Fruit fly (Drosophila melanogaster) whole organism, prepupa: ENCODE measurements around the gene CG43438.

Experiments
- Blimp-1 ChIP-seq: fragments of 200-800 bp; sonication (Bioruptor generic); optimal IDR thresholded peaks from 3 replicates; lab custom pipeline; 2017; ENCODE audit warnings: missing biosample characterization, missing genetic modification characterization, mild to moderate bottlenecking, moderate library complexity, missing genetic modification reagents
- CG10631 ChIP-seq: fragments of 200-800 bp; sonication (Bioruptor generic); optimal IDR thresholded peaks from 2 replicates; lab custom pipeline; 2016; ENCODE audit warnings: missing biosample characterization, missing genetic modification characterization
- CG10669 ChIP-seq: fragments of 200-800 bp; sonication (Bioruptor generic); optimal IDR thresholded peaks from 3 replicates; lab custom pipeline; 2018; ENCODE audit warnings: missing biosample characterization, mild to moderate bottlenecking, missing genetic modification characterization, moderate library complexity
- CG11294 ChIP-seq: fragments of 200-800 bp; sonication (Bioruptor generic); IDR thresholded peaks from 2 replicates; pipeline ENCODE4 v1.3.6; 2022; ENCODE audit warnings: missing biosample characterization, missing genetic modification characterization
- CG11762 ChIP-seq: fragments of 200-800 bp; sonication (Bioruptor generic); optimal IDR thresholded peaks from 3 replicates; lab custom pipeline; 2016; ENCODE audit warnings: missing biosample characterization, missing genetic modification characterization; ENCODE audit not compliant: insufficient read depth
- CG11902 ChIP-seq: fragments of 200-800 bp; sonication (Bioruptor generic); optimal IDR thresholded peaks from 3 replicates; lab custom pipeline; 2016; ENCODE audit warnings: missing biosample characterization, missing genetic modification characterization
- CG15336 ChIP-seq: fragments of 200-800 bp; sonication (Bioruptor generic); IDR thresholded peaks from 2 replicates; pipeline ENCODE4 v1.3.6; 2022; ENCODE audit warnings: missing biosample characterization, missing genetic modification characterization
- CG1621 ChIP-seq: fragments of 200-800 bp; sonication (Bioruptor generic); optimal IDR thresholded peaks from 3 replicates; lab custom pipeline; 2018; ENCODE audit warnings: missing biosample characterization, mild to moderate bottlenecking, missing genetic modification characterization
- CG3032 ChIP-seq: fragments of 200-800 bp; optimal IDR thresholded peaks from 2 replicates; lab custom pipeline; 2019; ENCODE audit warnings: missing biosample characterization, mild to moderate bottlenecking, missing genetic modification characterization, moderate library complexity
- CG31627 ChIP-seq: fragments of 200-800 bp; sonication (Bioruptor generic); optimal IDR thresholded peaks from 3 replicates; lab custom pipeline; 2016; ENCODE audit warnings: missing biosample characterization, missing genetic modification characterization
- CG32006 ChIP-seq: fragments of 200-800 bp; sonication (Bioruptor generic); optimal IDR thresholded peaks from 3 replicates; lab custom pipeline; 2017; ENCODE audit warnings: missing biosample characterization, mild to moderate bottlenecking, missing genetic modification characterization
- CG34406 ChIP-seq: fragments of 200-800 bp; sonication (Bioruptor generic); optimal IDR thresholded peaks from 3 replicates; lab custom pipeline; 2016; ENCODE audit warnings: missing biosample characterization, missing genetic modification characterization
- CG4318 ChIP-seq: fragments of 200-800 bp; sonication (Bioruptor generic); optimal IDR thresholded peaks from 3 replicates; lab custom pipeline; 2017; ENCODE audit warnings: missing biosample characterization, mild to moderate bottlenecking, missing genetic modification characterization
- CG6163 ChIP-seq: fragments of 200-800 bp; sonication (Bioruptor generic); IDR thresholded peaks from 3 replicates; pipeline ENCODE4 v1.3.6; 2022; ENCODE audit warnings: missing biosample characterization, missing genetic modification characterization
- CG6276 ChIP-seq: fragments of 200-800 bp; sonication (Bioruptor generic); optimal IDR thresholded peaks from 2 replicates; lab custom pipeline; 2017; ENCODE audit warnings: missing biosample characterization, mild to moderate bottlenecking, missing genetic modification characterization
- CG6854 ChIP-seq: fragments of 200-800 bp; sonication (Bioruptor generic); optimal IDR thresholded peaks from 2 replicates; lab custom pipeline; 2017; ENCODE audit warnings: missing biosample characterization, mild to moderate bottlenecking, missing genetic modification characterization
- CG7368 ChIP-seq: fragments of 200-800 bp; sonication (Bioruptor generic); optimal IDR thresholded peaks from 3 replicates; lab custom pipeline; 2016; ENCODE audit warnings: missing biosample characterization, missing genetic modification characterization
- CG8119 ChIP-seq: fragments of 200-800 bp; sonication (Bioruptor generic); IDR thresholded peaks from 3 replicates; pipeline ENCODE4 v1.3.6; 2022; ENCODE audit warnings: missing biosample characterization, missing genetic modification characterization
- CG8632 ChIP-seq: fragments of 200-800 bp; sonication (Bioruptor generic); optimal IDR thresholded peaks from 3 replicates; lab custom pipeline; 2016; ENCODE audit warnings: missing biosample characterization, missing genetic modification characterization
- CG9139 ChIP-seq: fragments of 200-800 bp; sonication (Bioruptor generic); optimal IDR thresholded peaks from 3 replicates; lab custom pipeline; 2017; ENCODE audit warnings: missing biosample characterization, mild to moderate bottlenecking, missing genetic modification characterization
- Eip75B ChIP-seq: fragments of 200-800 bp; sonication (Bioruptor generic); optimal IDR thresholded peaks from 3 replicates; lab custom pipeline; 2016; ENCODE audit warnings: missing biosample characterization, missing genetic modification characterization
- Eip78C ChIP-seq: fragments of 200-800 bp; sonication (Bioruptor generic); peaks from one replicate; lab custom pipeline; 2016; ENCODE audit warnings: missing biosample characterization, missing genetic modification characterization
- Ets21C ChIP-seq: fragments of 200-800 bp; sonication (Bioruptor generic); optimal IDR thresholded peaks from 3 replicates; lab custom pipeline; 2016; ENCODE audit warnings: missing biosample characterization, missing genetic modification characterization
- Ets96B ChIP-seq: fragments of 200-800 bp; optimal IDR thresholded peaks from 2 replicates; lab custom pipeline; 2019; ENCODE audit warnings: missing biosample characterization, mild to moderate bottlenecking, missing genetic modification characterization, moderate library complexity
- Gug ChIP-seq: fragments of 200-800 bp; sonication (Bioruptor generic); IDR thresholded peaks from 2 replicates; pipeline ENCODE4 v1.3.6; 2022; ENCODE audit warnings: missing biosample characterization, missing genetic modification characterization
- Hr38 ChIP-seq: sonication (Bioruptor generic); optimal IDR thresholded peaks from 2 replicates; lab custom pipeline; 2016; ENCODE audit warnings: missing biosample characterization, missing genetic modification characterization
- Hr39 ChIP-seq: fragments of 200-800 bp; sonication (Bioruptor generic); optimal IDR thresholded peaks from 2 replicates; lab custom pipeline; 2016; ENCODE audit warnings: missing biosample characterization, missing genetic modification characterization
- Hr4 ChIP-seq: fragments of 200-800 bp; sonication (Bioruptor generic); optimal IDR thresholded peaks from 3 replicates; lab custom pipeline; 2016; ENCODE audit warnings: missing biosample characterization, missing genetic modification characterization
- Lpt ChIP-seq: fragments of 200-800 bp; sonication (Bioruptor generic); optimal IDR thresholded peaks from 3 replicates; lab custom pipeline; 2016; ENCODE audit warnings: missing biosample characterization, missing genetic modification characterization
- OdsH ChIP-seq: fragments of 200-800 bp; sonication (Bioruptor generic); optimal IDR thresholded peaks from 3 replicates; lab custom pipeline; 2016; ENCODE audit warnings: missing biosample characterization, missing genetic modification characterization
- Smox ChIP-seq: fragments of 200-800 bp; sonication (Bioruptor generic); optimal IDR thresholded peaks from 3 replicates; lab custom pipeline; 2016; ENCODE audit warnings: missing biosample characterization, missing genetic modification characterization
- Sox102F ChIP-seq: fragments of 200-800 bp; sonication (Bioruptor generic); optimal IDR thresholded peaks from 2 replicates; lab custom pipeline; 2016; ENCODE audit warnings: missing biosample characterization, mild to moderate bottlenecking, missing genetic modification characterization
- Sox14 ChIP-seq: fragments of 200-800 bp; sonication (Bioruptor generic); optimal IDR thresholded peaks from 3 replicates; lab custom pipeline; 2016; ENCODE audit warnings: missing biosample characterization, missing genetic modification characterization
- Sox15 ChIP-seq: fragments of 200-800 bp; sonication (Bioruptor generic); optimal IDR thresholded peaks from 3 replicates; lab custom pipeline; 2016; ENCODE audit warnings: missing biosample characterization, missing genetic modification characterization
- achi ChIP-seq: fragments of 200-800 bp; sonication (Bioruptor generic); optimal IDR thresholded peaks from 3 replicates; lab custom pipeline; 2016; ENCODE audit warnings: missing biosample characterization, missing genetic modification characterization
- acj6 ChIP-seq: fragments of 200-800 bp; sonication (Bioruptor generic); optimal IDR thresholded peaks from 3 replicates; lab custom pipeline; 2016; ENCODE audit warnings: missing biosample characterization, missing genetic modification characterization
- cyc ChIP-seq: fragments of 200-800 bp; sonication (Bioruptor generic); optimal IDR thresholded peaks from 3 replicates; lab custom pipeline; 2016; ENCODE audit warnings: missing biosample characterization, missing genetic modification characterization
- dac ChIP-seq: fragments of 200-800 bp; sonication (Bioruptor generic); optimal IDR thresholded peaks from 2 replicates; lab custom pipeline; 2017; ENCODE audit warnings: missing biosample characterization, mild to moderate bottlenecking, missing genetic modification characterization
- dsx ChIP-seq: fragments of 200-800 bp; optimal IDR thresholded peaks from 3 replicates; lab custom pipeline; 2019; ENCODE audit warnings: missing biosample characterization, mild to moderate bottlenecking, missing genetic modification characterization, moderate library complexity; ENCODE audit not compliant: poor library complexity, severe bottlenecking
- eg ChIP-seq: fragments of 200-800 bp; sonication (Bioruptor generic); IDR thresholded peaks from 3 replicates; pipeline ENCODE4 v1.3.6; 2022; ENCODE audit warnings: missing biosample characterization, missing genetic modification characterization
- esn ChIP-seq: fragments of 200-800 bp; sonication (Bioruptor generic); optimal IDR thresholded peaks from 2 replicates; lab custom pipeline; 2016; ENCODE audit warnings: missing biosample characterization, mild to moderate bottlenecking, missing genetic modification characterization, moderate library complexity
- fd59A ChIP-seq: fragments of 200-800 bp; sonication (Bioruptor generic); optimal IDR thresholded peaks from 2 replicates; lab custom pipeline; 2017; ENCODE audit warnings: missing biosample characterization, mild to moderate bottlenecking, missing genetic modification characterization, missing genetic modification reagents
- lz ChIP-seq: fragments of 200-800 bp; sonication (Bioruptor generic); optimal IDR thresholded peaks from 3 replicates; lab custom pipeline; 2016; ENCODE audit warnings: missing biosample characterization, missing genetic modification characterization
- net ChIP-seq: fragments of 200-800 bp; sonication (Bioruptor generic); optimal IDR thresholded peaks from 3 replicates; lab custom pipeline; 2016; ENCODE audit warnings: missing biosample characterization, missing genetic modification characterization
- pdm3 ChIP-seq: fragments of 200-800 bp; sonication (Bioruptor generic); optimal IDR thresholded peaks from 3 replicates; lab custom pipeline; 2016; ENCODE audit warnings: missing biosample characterization, missing genetic modification characterization
- salr ChIP-seq, 2 experiments: fragments of 200-800 bp; sonication (Bioruptor generic); optimal IDR thresholded peaks; 3 replicates each; lab custom pipeline; 2016 to 2018; ENCODE audit warnings: missing biosample characterization in 2 of 2, missing genetic modification characterization in 2 of 2, mild to moderate bottlenecking in 1 of 2
- ss ChIP-seq, 2 experiments: fragments of 200-800 bp; sonication (Bioruptor generic); optimal IDR thresholded peaks; 2 replicates in 1 of 2; 3 replicates in 1 of 2; lab custom pipeline; 2017 to 2018; ENCODE audit warnings: mild to moderate bottlenecking in 2 of 2, missing biosample characterization in 2 of 2, missing genetic modification characterization in 2 of 2, moderate library complexity in 1 of 2
- svp ChIP-seq: fragments of 200-800 bp; sonication (Bioruptor generic); peaks from one replicate; lab custom pipeline; 2016; ENCODE audit warnings: missing biosample characterization, missing genetic modification characterization
- topi ChIP-seq: fragments of 200-800 bp; sonication (Bioruptor generic); optimal IDR thresholded peaks from 3 replicates; lab custom pipeline; 2016; ENCODE audit warnings: missing biosample characterization, missing genetic modification characterization

CG43438 gene

DNA sequence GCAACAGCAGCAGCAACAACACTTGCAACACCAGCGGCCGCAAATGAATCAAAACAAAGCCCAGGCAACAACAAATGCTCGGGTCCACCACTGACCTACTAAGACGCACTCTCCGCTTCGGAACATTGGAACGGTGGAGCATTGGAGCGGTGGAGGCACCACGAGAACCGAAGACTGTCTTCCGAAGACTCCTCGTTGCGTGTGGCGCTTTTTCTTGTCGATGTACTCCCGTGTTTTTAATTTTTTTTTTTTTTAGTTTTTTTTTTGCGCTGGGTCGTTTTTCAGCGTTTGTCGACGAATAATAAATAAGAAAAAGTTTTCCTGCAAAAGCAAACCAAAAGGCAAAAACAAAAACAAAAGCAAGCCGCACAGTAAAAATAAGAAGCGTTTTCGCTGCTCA, 35.3 kb upstream of the CG43438 start:
- TF ChIP-seq CG6276 (GFP tag; lab: Kevin White, UChicago) (peak; percentile 18), CG8119 (GFP tag; lab: Robert Waterston, UW) (peak; percentile 65; the same call in 2 of the 3 replicates), CG15336 (GFP tag; lab: Robert Waterston, UW) (peak; percentile 21; the same call in 1 of the 2 replicates), ss (GFP tag; optimal IDR thresholded peaks at IDR 0.05; lab: Kevin White, UChicago) (peak in 1 of 2 experiments; percentile 43), CG6854 (GFP tag; lab: Kevin White, UChicago) (peak; percentile 16), CG4318 (no peak), lz (GFP tag; lab: Kevin White, UChicago) (no peak), Gug (GFP tag; lab: Robert Waterston, UW) (no peak), CG6163 (0 out of 3 replicates have a peak, but pooled peaks have one; percentile 19), eg (peak; percentile 69; the same call in 2 of the 3 replicates)

DNA sequence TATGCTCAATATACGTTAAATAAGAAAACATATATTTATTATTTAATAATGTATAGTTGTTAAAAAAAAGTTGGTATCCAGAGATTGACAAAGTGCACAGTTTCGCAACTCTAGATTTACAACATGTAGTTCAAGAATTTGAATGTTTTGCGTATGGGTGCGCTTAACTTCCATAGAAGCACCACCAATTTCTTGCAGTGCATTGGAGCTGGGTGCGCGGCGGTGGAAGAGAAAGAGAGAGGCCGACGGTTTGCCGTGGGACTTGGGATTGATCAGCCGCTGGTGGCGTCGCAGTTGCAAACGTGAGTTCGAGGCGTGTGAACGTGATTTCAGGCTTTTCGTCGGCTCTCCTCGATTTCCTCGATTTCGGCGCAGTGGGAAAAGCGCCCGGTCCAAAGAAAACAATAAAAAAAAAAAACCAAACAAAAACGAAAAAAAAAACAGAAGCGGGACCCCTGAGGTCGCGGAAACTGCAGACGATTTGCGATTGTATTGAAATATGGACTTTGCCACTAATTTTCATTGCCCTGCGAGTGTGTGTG, 34.4 kb upstream of the CG43438 start, which contains the start of gene spz4:
Gene spz4 (plus strand): TSS at position 289 of the 542 bp plus-strand sequence.
- TF ChIP-seq Blimp-1 (GFP tag; lab: Kevin White, UChicago) (no peak), CG10669 (GFP tag; lab: Kevin White, UChicago) (no peak), cyc (no peak), Ets96B (tag; lab: Kevin White, UChicago) (no peak), svp (GFP tag; lab: Kevin White, UChicago) (peak; percentile 19), CG11762 (no peak), CG8119 (GFP tag; lab: Robert Waterston, UW) (peak; percentile 73), Hr4 (GFP tag; lab: Kevin White, UChicago) (peak; percentile 31), CG1621 (tag; lab: Kevin White, UChicago) (no peak), CG8632 (GFP tag; lab: Kevin White, UChicago) (peak; percentile 6), Sox15 (no peak), Lpt (GFP tag; lab: Kevin White, UChicago) (no peak), fd59A (no peak), CG15336 (GFP tag; lab: Robert Waterston, UW) (peak; percentile 56), Gug (GFP tag; lab: Robert Waterston, UW) (no peak), Eip75B (no peak), CG10631 (GFP tag; lab: Kevin White, UChicago) (peak; percentile 24), esn (peak; percentile 11), Hr38 (GFP tag; lab: Kevin White, UChicago) (no peak), CG11902 (GFP tag; lab: Kevin White, UChicago) (no peak), Eip78C (GFP tag; lab: Kevin White, UChicago) (no peak), acj6 (peak; percentile 18), dac (no peak), CG34406 (GFP tag; lab: Kevin White, UChicago) (peak; percentile 20), CG3032 (tag; lab: Kevin White, UChicago) (no peak), Sox14 (GFP tag; lab: Kevin White, UChicago) (no peak), CG11294 (peak; percentile 45; the same call in 1 of the 2 replicates), CG9139 (GFP tag; lab: Kevin White, UChicago) (no peak), achi (GFP tag; lab: Kevin White, UChicago) (no peak), CG31627 (GFP tag; lab: Kevin White, UChicago) (no peak), net (GFP tag; lab: Kevin White, UChicago) (no peak), Hr39 (GFP tag; lab: Kevin White, UChicago) (no peak), lz (GFP tag; lab: Kevin White, UChicago) (no peak), CG7368 (GFP tag; lab: Kevin White, UChicago) (no peak), CG6276 (GFP tag; lab: Kevin White, UChicago) (peak; percentile 16), dsx (no peak), OdsH (peak; percentile 27), topi (no peak), CG32006 (GFP tag; lab: Kevin White, UChicago) (peak; percentile 74), ss (GFP tag; optimal IDR thresholded peaks at IDR 0.05; lab: Kevin White, UChicago) (no peak), Sox102F (no peak), pdm3 (GFP tag; lab: Kevin White, UChicago) (no peak), Ets21C (GFP tag; lab: Kevin White, UChicago) (no peak), Smox (GFP tag; lab: Kevin White, UChicago) (no peak), salr (GFP tag; optimal IDR thresholded peaks at IDR 0.05; lab: Kevin White, UChicago) (peak in 1 of 2 experiments; percentile 28)
